Fruit fly (Drosophila melanogaster) whole organism, adult: ENCODE results near the gene IntS14.

ENCODE experiments used
- CG11617 ChIP-seq: fragments of 200-800 bp; sonication (Bioruptor generic); optimal IDR thresholded peaks from 2 replicates; lab custom pipeline; 2017; ENCODE audit warnings: mild to moderate bottlenecking, missing biosample characterization, missing genetic modification reagents, missing genetic modification characterization
- CG12768 ChIP-seq: fragments of 200-800 bp; sonication (Bioruptor generic); optimal IDR thresholded peaks from 2 replicates; lab custom pipeline; 2017; ENCODE audit warnings: missing biosample characterization, missing genetic modification characterization, mild to moderate bottlenecking, moderate library complexity, missing genetic modification reagents
- CG1620 ChIP-seq: fragments of 200-800 bp; sonication (Bioruptor generic); optimal IDR thresholded peaks from 2 replicates; lab custom pipeline; 2016; ENCODE audit warnings: missing biosample characterization, missing genetic modification characterization
- CG33017 ChIP-seq: fragments of 200-800 bp; sonication (Bioruptor generic); optimal IDR thresholded peaks from 2 replicates; lab custom pipeline; 2018; ENCODE audit warnings: missing biosample characterization, mild to moderate bottlenecking, missing genetic modification characterization, moderate library complexity
- CG7045 ChIP-seq: fragments of 200-800 bp; sonication (Bioruptor generic); optimal IDR thresholded peaks from 2 replicates; lab custom pipeline; 2017; ENCODE audit warnings: missing biosample characterization, mild to moderate bottlenecking, missing genetic modification characterization
- Hr96 ChIP-seq: fragments of 200-800 bp; sonication (Bioruptor generic); optimal IDR thresholded peaks from 2 replicates; lab custom pipeline; 2016; ENCODE audit warnings: missing biosample characterization, missing genetic modification characterization
- bab1 ChIP-seq: fragments of 200-800 bp; sonication (Bioruptor generic); optimal IDR thresholded peaks from 3 replicates; lab custom pipeline; 2019; ENCODE audit warnings: missing biosample characterization, mild to moderate bottlenecking, missing genetic modification characterization, moderate library complexity
- cnc ChIP-seq, 2 experiments: fragments of >200 bp; optimal IDR thresholded peaks; 2 replicates each; lab custom pipeline; 2017
- kay ChIP-seq: fragments of 200-800 bp; sonication (Bioruptor generic); peaks from one replicate; lab custom pipeline; 2016; ENCODE audit warnings: missing biosample characterization, missing genetic modification characterization, borderline replicate concordance
- ovo ChIP-seq: fragments of 200-800 bp; sonication (Bioruptor generic); optimal IDR thresholded peaks from 2 replicates; lab custom pipeline; 2016; ENCODE audit warnings: missing biosample characterization, missing genetic modification characterization
- tj ChIP-seq: fragments of 200-800 bp; sonication (Bioruptor generic); optimal IDR thresholded peaks from 3 replicates; lab custom pipeline; 2017; ENCODE audit warnings: missing biosample characterization, mild to moderate bottlenecking, missing genetic modification characterization, moderate library complexity

dm6 chr2L:1147656-1148055 lies 16.6 kb upstream of the IntS14 start:
- no peak for TF ChIP-seq kay (GFP tag; lab: Kevin White, UChicago)
- TF ChIP-seq bab1 (GFP tag; lab: Kevin White, UChicago): no peak
- no peak for TF ChIP-seq cnc (optimal IDR thresholded peaks at IDR 0.05; lab: Kevin White, UChicago)
- no peak for TF ChIP-seq CG1620 (GFP tag; lab: Kevin White, UChicago)
- TF ChIP-seq CG33017 (tag; lab: Kevin White, UChicago): no peak
- no peak for TF ChIP-seq tj
- no peak for TF ChIP-seq CG7045 (GFP tag; lab: Kevin White, UChicago)
- TF ChIP-seq CG12768 (GFP tag; lab: Kevin White, UChicago): no peak
- no peak for TF ChIP-seq ovo
- no peak for TF ChIP-seq Hr96 (GFP tag; lab: Kevin White, UChicago)
- no peak for TF ChIP-seq CG11617 (GFP tag; lab: Kevin White, UChicago)
